Fruit fly (Drosophila melanogaster) whole organism, wandering third instar larva: ENCODE results near the gene bocks.

Experiments
- CG32264 ChIP-seq: fragments of 200-800 bp; sonication (Bioruptor generic); optimal IDR thresholded peaks from 2 replicates; lab custom pipeline; 2016; ENCODE audit warnings: missing biosample characterization, missing genetic modification characterization
- Dfd ChIP-seq: fragments of >200 bp; optimal IDR thresholded peaks from 2 replicates; lab custom pipeline; 2017; ENCODE audit warnings: missing biosample characterization, missing genetic modification characterization
- Myc ChIP-seq: fragments of >200 bp; optimal IDR thresholded peaks from 2 replicates; lab custom pipeline; 2017
- Rel ChIP-seq, 2 experiments: fragments of 200-800 bp; sonication (Bioruptor generic) in 1 of 2; optimal IDR thresholded peaks; 2 replicates in 1 of 2; 3 replicates in 1 of 2; lab custom pipeline; 2016 to 2019; ENCODE audit warnings: mild to moderate bottlenecking in 2 of 2, missing biosample characterization in 2 of 2, missing genetic modification characterization in 2 of 2, moderate library complexity in 1 of 2
- Sp1 ChIP-seq: fragments of 200-800 bp; sonication (Bioruptor generic); optimal IDR thresholded peaks from 3 replicates; lab custom pipeline; 2019; ENCODE audit warnings: missing biosample characterization, mild to moderate bottlenecking, missing genetic modification characterization, moderate library complexity
- dsf ChIP-seq: sonication (Bioruptor generic); optimal IDR thresholded peaks from 2 replicates; lab custom pipeline; 2016; ENCODE audit warnings: missing biosample characterization, missing genetic modification characterization, borderline replicate concordance
- fru ChIP-seq: fragments of 200-800 bp; sonication (Bioruptor generic); optimal IDR thresholded peaks from 3 replicates; lab custom pipeline; 2016; ENCODE audit warnings: missing biosample characterization, mild to moderate bottlenecking, missing genetic modification characterization
- h ChIP-seq: fragments of 200-800 bp; sonication (Bioruptor generic); optimal IDR thresholded peaks from 3 replicates; lab custom pipeline; 2016; ENCODE audit warnings: missing biosample characterization, mild to moderate bottlenecking, missing genetic modification characterization
- pan ChIP-seq: fragments of >200 bp; optimal IDR thresholded peaks from 2 replicates; lab custom pipeline; 2017
- rgr ChIP-seq: fragments of 200-800 bp; sonication (Bioruptor generic); optimal IDR thresholded peaks from 3 replicates; lab custom pipeline; 2016; ENCODE audit warnings: missing biosample characterization, mild to moderate bottlenecking, missing genetic modification characterization
- sv ChIP-seq: fragments of 200-800 bp; sonication (Bioruptor generic); optimal IDR thresholded peaks from 3 replicates; lab custom pipeline; 2016; ENCODE audit warnings: missing biosample characterization, missing genetic modification characterization

dm6 chr3R:9637882-9638281 is 47.1 kb upstream of the bocks start, which contains the start of gene Dh44:
- no peak for TF ChIP-seq Rel (GFP tag; optimal IDR thresholded peaks at IDR 0.05; lab: Kevin White, UChicago)
- no peak for TF ChIP-seq Rel (tag; optimal IDR thresholded peaks at IDR 0.05; lab: Kevin White, UChicago)
- no peak for TF ChIP-seq fru (GFP tag; lab: Kevin White, UChicago)
- no peak for TF ChIP-seq rgr (GFP tag; lab: Kevin White, UChicago)
- TF ChIP-seq Dfd, result no peak
- TF ChIP-seq sv, result no peak
- no peak for TF ChIP-seq dsf
- no peak for TF ChIP-seq CG32264
- no peak for TF ChIP-seq h
- TF ChIP-seq Myc (lab: Kevin White, UChicago), result no peak
- TF ChIP-seq pan (lab: Kevin White, UChicago), result no peak
- TF ChIP-seq Sp1 (GFP tag; lab: Kevin White, UChicago), result no peak
